Worm (Caenorhabditis elegans) whole organism, early embryonic: ENCODE measurements around the gene gnrr-6.

Experiments used
- B0310.2 ChIP-seq: sonication (generic microtip); optimal IDR thresholded peaks from 2 replicates; lab custom pipeline; 2016; ENCODE audit warnings: mild to moderate bottlenecking, missing genetic modification characterization, missing compliant biosample characterization
- ama-1 ChIP-seq: fragments of 150-350 bp; optimal IDR thresholded peaks from 2 replicates; lab custom pipeline; 2014
- ceh-13 ChIP-seq: fragments of 200-800 bp; sonication (Bioruptor generic); optimal IDR thresholded peaks from 2 replicates; lab custom pipeline; 2018; ENCODE audit warnings: mild to moderate bottlenecking, missing genetic modification characterization, missing compliant biosample characterization
- ets-7 ChIP-seq: sonication (generic microtip); optimal IDR thresholded peaks from 2 replicates; lab custom pipeline; 2016; ENCODE audit warnings: missing genotype, missing genetic modification characterization, missing compliant biosample characterization
- hmg-4 ChIP-seq: fragments of 200-800 bp; sonication (Bioruptor generic); optimal IDR thresholded peaks from 2 replicates; lab custom pipeline; 2018; ENCODE audit warnings: mild to moderate bottlenecking, missing genetic modification characterization, missing compliant biosample characterization
- pes-1 ChIP-seq: fragments of 200-800 bp; sonication (Bioruptor generic); IDR thresholded peaks from 2 replicates; pipeline ENCODE4 v1.3.6; 2022; ENCODE audit warnings: missing genetic modification reagents, missing genetic modification characterization, missing compliant biosample characterization
- scrt-1 ChIP-seq: fragments of 200-800 bp; sonication (Bioruptor generic); IDR thresholded peaks from 2 replicates; pipeline ENCODE4 v1.3.6; 2022; ENCODE audit warnings: missing genetic modification characterization, missing compliant biosample characterization
- sea-1 ChIP-seq: fragments of 200-800 bp; sonication (Bioruptor generic); conservative IDR thresholded peaks from 2 replicates; pipeline ENCODE4 v1.3.6; 2022; ENCODE audit warnings: missing genetic modification characterization, missing compliant biosample characterization
- tbx-37 ChIP-seq: fragments of 200-800 bp; sonication (Bioruptor generic); conservative IDR thresholded peaks from 2 replicates; pipeline ENCODE4 v1.3.6; 2022; ENCODE audit warnings: missing genetic modification reagents, missing genetic modification characterization, missing compliant biosample characterization
- tra-4 ChIP-seq: sonication (generic microtip); optimal IDR thresholded peaks from 2 replicates; lab custom pipeline; 2017; ENCODE audit warnings: missing genetic modification characterization, missing compliant biosample characterization

- TF ChIP-seq tbx-37 (GFP tag; lab: Robert Waterston, UW) (no peak), ama-1 (lab: Kevin White, UChicago) (no peak), B0310.2 (tag; lab: Kevin White, UChicago) (no peak), scrt-1 (GFP tag; lab: Robert Waterston, UW) (no peak), pes-1 (GFP tag; lab: Robert Waterston, UW) (no peak), sea-1 (GFP tag; lab: Robert Waterston, UW) (no peak), ceh-13 (GFP tag; lab: Kevin White, UChicago) (no peak), hmg-4 (GFP tag; lab: Kevin White, UChicago) (peak; percentile 63), ets-7 (tag; lab: Kevin White, UChicago) (no peak), tra-4 (tag; lab: Kevin White, UChicago) (no peak)
These were observed 31.7 kb downstream of the gnrr-6 start for ce11 chrX:11210417-11210816.
